Fruit fly (Drosophila melanogaster): ENCODE results near the gene Pdss2.

Gene Pdss2

dm6 chr3L:21050068-21050736 lies 22.5 kb downstream of the Pdss2 start (continued):
- no peak for TF ChIP-seq croc (GFP tag; conservative IDR thresholded peaks at IDR 0.05)
- TF ChIP-seq Jarid2 (GFP tag; optimal IDR thresholded peaks at IDR 0.05) = no peak
- no peak for TF ChIP-seq her (GFP tag; optimal IDR thresholded peaks at IDR 0.05)
- no peak for TF ChIP-seq CG11247 (GFP tag; IDR thresholded peaks at IDR 0.05)
- no peak for TF ChIP-seq fd96Cb (tag; optimal IDR thresholded peaks at IDR 0.05)
- TF ChIP-seq peb (GFP tag; IDR thresholded peaks at IDR 0.05) = no peak
- peak; percentile 77 for TF ChIP-seq Ets65A (GFP tag)
- TF ChIP-seq zen (tag; optimal IDR thresholded peaks at IDR 0.05) = no peak
- TF ChIP-seq CG3281 (GFP tag; optimal IDR thresholded peaks at IDR 0.05) = peak; percentile 28
- TF ChIP-seq CG34376 (GFP tag; optimal IDR thresholded peaks at IDR 0.05) = peak; percentile 33
- no peak for TF ChIP-seq Asciz (GFP tag; optimal IDR thresholded peaks at IDR 0.05)
- TF ChIP-seq Hr51 (GFP tag; optimal IDR thresholded peaks at IDR 0.05) = no peak
- no peak for TF ChIP-seq CG8944 (GFP tag; optimal IDR thresholded peaks at IDR 0.05)
- no peak for TF ChIP-seq CG4730 (GFP tag; IDR thresholded peaks at IDR 0.05)
- no peak for TF ChIP-seq ATbp (GFP tag; optimal IDR thresholded peaks at IDR 0.05)
- TF ChIP-seq CHES-1-like (GFP tag; optimal IDR thresholded peaks at IDR 0.05) = no peak
- TF ChIP-seq CG33557 (GFP tag; optimal IDR thresholded peaks at IDR 0.05) = no peak
- TF ChIP-seq Lim3 (GFP tag; IDR thresholded peaks at IDR 0.05) = no peak
- no peak for TF ChIP-seq Hey (tag; optimal IDR thresholded peaks at IDR 0.05)
- TF ChIP-seq Drgx (GFP tag; IDR thresholded peaks at IDR 0.05) = no peak
- peak; percentile 80 for TF ChIP-seq sug (tag; optimal IDR thresholded peaks at IDR 0.05)
- no peak for TF ChIP-seq Xrp1 (GFP tag; IDR thresholded peaks at IDR 0.05)
- TF ChIP-seq amos (GFP tag; IDR thresholded peaks at IDR 0.05; ENCODE audit: partially characterized antibody) = no peak
- TF ChIP-seq CG7271 (tag; optimal IDR thresholded peaks at IDR 0.05) = no peak

- TF ChIP-seq CG10431 (GFP tag; optimal IDR thresholded peaks at IDR 0.05) (no peak), toy (GFP tag; IDR thresholded peaks at IDR 0.05) (no peak), bbx (GFP tag; IDR thresholded peaks at IDR 0.05; ENCODE audit: partially characterized antibody) (peak; percentile 39), CG6813 (GFP tag; optimal IDR thresholded peaks at IDR 0.05) (no peak), sr (GFP tag; IDR thresholded peaks at IDR 0.05) (peak; percentile 49; the same call in 1 of the 3 replicates), CG9932 (GFP tag; IDR thresholded peaks at IDR 0.05) (peak; percentile 24; the same call in 1 of the 2 replicates), gem (tag; optimal IDR thresholded peaks at IDR 0.05) (peak; percentile 19), Gsc (GFP tag; IDR thresholded peaks at IDR 0.05) (no peak), bsh (GFP tag; optimal IDR thresholded peaks at IDR 0.05) (peak in 1 of 2 experiments; percentile 15), slp2 (GFP tag; optimal IDR thresholded peaks at IDR 0.05) (no peak), CG2202 (tag; optimal IDR thresholded peaks at IDR 0.05) (no peak), CG12769 (tag; optimal IDR thresholded peaks at IDR 0.05) (peak; percentile 46), sens (GFP tag) (peak; percentile 44), CG3281 (GFP tag; optimal IDR thresholded peaks at IDR 0.05) (no peak), Lpt (GFP tag; optimal IDR thresholded peaks at IDR 0.05) (no peak), CG34422 (GFP tag; IDR thresholded peaks at IDR 0.05) (peak; percentile 75; the same call in 1 of the 3 replicates), CG10543 (GFP tag; optimal IDR thresholded peaks at IDR 0.05) (peak; percentile 8), CG16813 (GFP tag; IDR thresholded peaks at IDR 0.05; ENCODE audit: partially characterized antibody) (no peak), stc (GFP tag; IDR thresholded peaks at IDR 0.05) (0 out of 2 replicates have a peak, but pooled peaks have one; percentile 5), CG31365 (tag; optimal IDR thresholded peaks at IDR 0.05) (no peak), Hr39 (optimal IDR thresholded peaks at IDR 0.05) (no peak), CrebB (tag; optimal IDR thresholded peaks at IDR 0.05) (no peak), CG30431 (GFP tag; optimal IDR thresholded peaks at IDR 0.05) (no peak), crol (GFP tag; IDR thresholded peaks at IDR 0.05) (peak; percentile 93), ase (GFP tag; IDR thresholded peaks at IDR 0.05) (0 out of 3 replicates have a peak, but pooled peaks have one; percentile 16), Sox102F (GFP tag; optimal IDR thresholded peaks at IDR 0.05) (peak; percentile 18), peb (GFP tag; IDR thresholded peaks at IDR 0.05) (no peak)
These were observed 24.7 kb downstream of the Pdss2 start for dm6 chr3L:21052191-21052951.
